Worm (Caenorhabditis elegans) whole organism, L4/young adult: ENCODE results near the gene ZK353.4.
A peak's percentile ranks its signal among the peaks of the same experiment; 100 is the strongest.

ENCODE experiments used
- W03F9.2 ChIP-seq: fragments of 150-350 bp; optimal IDR thresholded peaks from 2 replicates; lab custom pipeline; 2014; ENCODE audit warnings: missing biosample characterization, missing genetic modification characterization
- him-1 ChIP-seq: sonication (generic microtip); optimal IDR thresholded peaks from 2 replicates; lab custom pipeline; 2016; ENCODE audit warnings: missing genotype, missing genetic modification reagents, missing genetic modification characterization, missing compliant biosample characterization

ce11 chrIII:8392307-8392706, 2.9 kb upstream of the ZK353.4 start:
- TF ChIP-seq W03F9.2 (no peak), him-1 (tag; lab: Kevin White, UChicago) (peak; percentile 54)
